Worm (Caenorhabditis elegans): ENCODE measurements around the gene srd-55.

ce11 chrII:7459205-7459604, 50.9 kb downstream of the srd-55 start, which contains the start of gene D1022.2:
- TF ChIP-seq nhr-11 (tag; optimal IDR thresholded peaks at IDR 0.05) (no peak), nfya-1 (tag; optimal IDR thresholded peaks at IDR 0.05) (no peak), pha-2 (tag; optimal IDR thresholded peaks at IDR 0.05) (no peak), hlh-6 (tag; optimal IDR thresholded peaks at IDR 0.05) (no peak), lim-6 (tag; optimal IDR thresholded peaks at IDR 0.05) (no peak)
